Fruit fly (Drosophila melanogaster) S2 (cell line): ENCODE data around the gene Ts.

Experiments
- CG8478 ChIP-seq: fragments of >200 bp; optimal IDR thresholded peaks from 2 replicates; lab custom pipeline; 2018
- CTCF ChIP-seq, 2 experiments: fragments of >200 bp; optimal IDR thresholded peaks; 2 replicates each; lab custom pipeline; 2018

Ts gene

DNA sequence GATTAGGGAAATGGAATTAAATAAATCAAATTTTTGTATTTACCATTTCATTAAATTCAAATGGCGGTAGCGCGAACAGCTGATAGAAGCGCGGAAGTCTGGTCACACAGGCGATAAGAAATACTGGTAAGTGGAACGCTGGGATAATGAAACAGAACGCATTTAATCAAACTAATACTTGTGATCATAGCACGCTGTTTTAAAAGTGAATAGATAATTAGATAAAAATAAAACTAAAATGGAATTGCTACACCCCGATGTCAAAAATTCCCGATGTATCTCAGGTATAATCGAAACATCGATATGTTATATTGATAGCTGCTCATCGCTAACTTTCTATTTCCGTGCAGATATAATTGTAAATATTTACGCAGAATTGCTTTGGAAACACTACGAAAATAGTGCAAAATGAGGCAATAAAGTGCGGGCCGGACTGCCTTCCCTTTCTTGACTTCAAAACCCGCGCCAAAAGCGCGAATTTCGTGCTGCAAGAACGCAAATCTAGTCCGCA, 23.3 kb upstream of the Ts start, which contains the start of the genes okr and CG3558:
Gene okr (minus strand): TSS at position 96 of the 511 bp plus-strand sequence.
Gene CG3558 (plus strand): TSS at position 207 of the 511 bp plus-strand sequence.
- TF ChIP-seq CTCF (optimal IDR thresholded peaks at IDR 0.05; lab: Kevin White, UChicago) (peak in 1 of 2 experiments; percentile 2), CG8478 (lab: Kevin White, UChicago) (no peak)

DNA sequence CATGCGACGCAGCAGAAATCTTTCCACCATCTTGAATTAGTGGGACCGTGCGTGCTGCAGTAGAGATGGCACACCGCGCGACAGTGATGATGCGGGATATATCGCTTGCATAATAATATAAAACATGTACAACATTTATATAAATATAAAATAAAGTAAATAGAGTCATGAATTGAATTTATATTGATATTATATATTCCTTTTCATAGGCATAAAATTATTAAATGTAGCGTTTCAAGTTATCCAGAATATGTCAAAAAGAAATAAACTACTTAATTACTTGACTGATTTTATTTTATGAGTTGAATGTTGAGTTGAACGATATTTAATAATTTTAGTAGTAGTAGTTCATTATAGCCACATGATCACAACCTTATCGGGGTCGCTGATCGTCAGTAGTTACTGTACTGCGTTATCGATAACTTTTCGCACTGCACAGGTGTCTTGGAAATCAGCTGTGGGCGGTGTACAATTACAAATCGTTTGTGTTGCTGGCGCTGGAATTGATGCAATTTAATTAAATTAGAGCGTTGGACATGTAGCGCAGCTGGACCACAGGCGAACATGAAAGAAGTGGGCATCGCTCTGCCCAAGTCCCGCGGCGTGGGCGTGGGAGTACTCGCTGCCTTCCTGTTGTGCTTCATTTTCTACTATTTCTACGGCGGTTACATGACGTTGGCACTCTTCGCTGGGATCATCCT, 18.4 kb upstream of the Ts start, which contains the start of the genes Chd1 and Bem46:
Gene Chd1 (minus strand): TSS at position 43 of the 701 bp plus-strand sequence.
Gene Bem46 (plus strand): TSS at position 436 of the 701 bp plus-strand sequence.
- TF ChIP-seq CTCF (optimal IDR thresholded peaks at IDR 0.05; lab: Kevin White, UChicago) (peak in 1 of 2 experiments; percentile 17), CG8478 (lab: Kevin White, UChicago) (no peak)

DNA sequence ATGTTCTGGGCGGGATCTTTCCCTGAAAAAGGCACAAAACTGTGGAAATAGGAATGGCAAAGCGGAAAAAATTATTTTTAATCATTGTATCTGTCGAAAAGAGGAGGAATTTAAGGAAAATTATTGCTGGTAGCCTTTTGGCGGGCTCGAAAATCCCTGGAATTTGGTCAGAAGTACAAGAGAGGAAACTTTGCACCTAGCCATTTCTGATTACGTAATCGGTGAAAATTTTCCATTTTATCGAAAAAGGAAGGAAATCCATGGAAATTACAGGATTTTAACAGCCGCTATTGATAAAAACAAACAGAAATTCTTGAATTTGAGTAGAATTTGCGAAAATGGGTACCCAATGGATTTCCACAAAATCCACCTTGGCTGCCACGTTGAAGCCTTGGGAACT, 17.3 kb upstream of the Ts start:
- TF ChIP-seq CG8478 (lab: Kevin White, UChicago) (no peak), CTCF (optimal IDR thresholded peaks at IDR 0.05; lab: Kevin White, UChicago) (no peak)

DNA sequence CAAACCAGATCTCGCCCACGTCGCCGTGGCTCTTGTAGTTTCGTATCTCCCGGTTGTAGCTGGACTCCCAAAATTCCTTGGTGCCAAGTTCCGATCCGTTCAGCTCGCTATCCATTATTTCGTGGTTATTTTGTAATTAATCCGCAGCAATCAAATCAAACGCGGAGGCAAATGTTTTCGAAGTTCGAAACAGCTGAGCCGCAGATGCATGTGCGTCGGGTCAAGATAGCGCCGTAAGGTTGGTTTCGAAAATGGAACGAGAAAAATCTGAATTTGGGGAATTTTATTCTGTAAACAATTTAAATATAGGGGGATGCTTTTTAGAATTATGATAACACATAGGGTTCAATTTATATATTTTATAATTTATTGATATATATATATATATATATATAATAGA, 9.7 kb upstream of the Ts start, which contains the start of gene CG9643:
Gene CG9643 (minus strand): TSS at position 198 of the 400 bp plus-strand sequence.
- TF ChIP-seq CG8478 (lab: Kevin White, UChicago), result no peak
- TF ChIP-seq CTCF (optimal IDR thresholded peaks at IDR 0.05; lab: Kevin White, UChicago), result no peak

DNA sequence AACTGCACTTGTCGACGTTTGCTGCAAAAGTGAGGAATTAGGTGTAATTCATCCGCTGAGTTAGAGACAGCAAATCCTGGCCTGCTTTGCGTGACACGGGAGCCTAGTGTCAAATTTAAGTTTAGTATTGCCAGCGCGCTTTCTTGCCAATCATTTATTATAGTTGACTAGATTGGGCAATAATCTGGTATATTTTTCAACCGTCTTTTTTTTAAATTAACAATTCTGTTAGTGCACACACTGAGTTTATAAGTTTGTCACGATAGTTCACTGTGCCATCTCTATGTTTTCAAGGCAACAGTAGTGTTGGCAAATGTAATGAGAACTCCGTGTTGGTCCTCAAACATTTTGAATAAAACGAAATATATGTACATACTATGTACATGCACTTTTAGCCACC, 7.4 kb upstream of the Ts start, which contains the start of the genes CG9641 and CG3165:
Gene CG9641 (minus strand): TSS at position 34 of the 400 bp plus-strand sequence.
Gene CG3165 (plus strand): TSS at position 294 of the 400 bp plus-strand sequence.
- TF ChIP-seq CTCF (optimal IDR thresholded peaks at IDR 0.05; lab: Kevin White, UChicago) (no peak), CG8478 (lab: Kevin White, UChicago) (no peak)

DNA sequence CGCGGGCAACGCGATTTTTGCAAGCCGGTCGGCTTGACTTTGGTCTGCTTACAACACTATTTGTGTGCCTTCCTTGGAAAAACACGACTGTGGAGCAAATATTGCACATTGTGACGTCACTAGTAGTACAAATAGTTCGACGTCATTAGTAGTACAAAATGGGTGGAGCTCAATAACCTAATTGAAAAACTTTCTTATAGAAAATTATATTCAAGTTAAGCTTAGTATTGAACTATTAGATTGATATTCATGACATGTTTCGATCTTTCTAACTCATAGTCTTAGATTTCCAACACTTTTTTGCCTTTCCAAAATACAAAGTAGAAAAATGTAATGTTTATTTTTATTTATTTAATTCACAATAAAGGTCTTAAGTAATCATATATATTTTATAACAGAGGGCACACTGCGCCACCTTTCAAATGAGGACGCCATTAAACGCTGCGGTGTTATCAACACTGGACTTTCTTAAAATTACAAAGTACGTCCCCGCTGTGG, 3.0 kb upstream of the Ts start, which contains the start of the genes Rrp1 and gammaTub23C:
Gene Rrp1 (minus strand): TSS at position 70 of the 498 bp plus-strand sequence.
Gene gammaTub23C (plus strand): TSS at position 453 of the 498 bp plus-strand sequence.
- TF ChIP-seq CG8478 (lab: Kevin White, UChicago) (no peak), CTCF (optimal IDR thresholded peaks at IDR 0.05; lab: Kevin White, UChicago) (no peak)

DNA sequence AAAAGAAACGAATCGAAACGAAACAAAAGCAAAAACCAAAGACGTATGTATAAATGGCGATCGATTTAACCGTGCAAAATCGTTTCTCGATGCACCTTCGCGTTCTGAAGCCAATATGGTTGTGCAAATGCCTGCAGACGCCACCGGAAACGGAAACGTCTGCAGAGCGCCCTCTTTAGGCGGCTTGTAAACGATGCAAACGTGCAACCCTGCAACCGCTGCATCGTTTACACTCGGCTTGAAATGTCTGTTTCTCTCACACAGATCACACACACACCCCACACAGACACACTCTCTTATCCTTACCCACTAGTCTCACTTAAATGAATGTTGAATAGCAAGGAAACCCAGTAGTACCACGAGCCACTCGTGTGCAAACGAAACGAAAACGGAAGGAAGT, 2.5 kb downstream of the Ts start:
- TF ChIP-seq CG8478 (lab: Kevin White, UChicago), result no peak
- TF ChIP-seq CTCF (optimal IDR thresholded peaks at IDR 0.05; lab: Kevin White, UChicago), result peak; percentile 82 to 89

DNA sequence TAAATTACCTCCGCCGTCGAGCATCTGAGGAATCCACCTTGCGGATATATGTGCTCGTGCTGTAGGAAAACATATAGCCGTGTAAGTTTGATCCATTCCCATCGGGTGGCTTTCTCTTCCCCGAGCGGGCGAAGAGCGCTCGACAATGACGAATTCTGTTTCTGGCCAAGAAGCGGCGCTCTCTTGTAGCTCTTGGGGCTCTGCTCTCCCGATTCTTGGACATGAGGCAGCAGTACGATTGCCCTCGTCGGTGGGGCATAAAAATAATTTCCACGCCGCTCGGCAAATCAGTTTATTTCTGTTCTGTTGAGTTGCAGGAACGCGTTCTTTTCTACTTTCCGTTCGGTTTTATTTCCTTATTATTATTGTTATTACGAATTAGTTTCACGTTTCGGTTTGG, 10.6 kb downstream of the Ts start:
- no peak for TF ChIP-seq CG8478 (lab: Kevin White, UChicago)
- no peak for TF ChIP-seq CTCF (optimal IDR thresholded peaks at IDR 0.05; lab: Kevin White, UChicago)

DNA sequence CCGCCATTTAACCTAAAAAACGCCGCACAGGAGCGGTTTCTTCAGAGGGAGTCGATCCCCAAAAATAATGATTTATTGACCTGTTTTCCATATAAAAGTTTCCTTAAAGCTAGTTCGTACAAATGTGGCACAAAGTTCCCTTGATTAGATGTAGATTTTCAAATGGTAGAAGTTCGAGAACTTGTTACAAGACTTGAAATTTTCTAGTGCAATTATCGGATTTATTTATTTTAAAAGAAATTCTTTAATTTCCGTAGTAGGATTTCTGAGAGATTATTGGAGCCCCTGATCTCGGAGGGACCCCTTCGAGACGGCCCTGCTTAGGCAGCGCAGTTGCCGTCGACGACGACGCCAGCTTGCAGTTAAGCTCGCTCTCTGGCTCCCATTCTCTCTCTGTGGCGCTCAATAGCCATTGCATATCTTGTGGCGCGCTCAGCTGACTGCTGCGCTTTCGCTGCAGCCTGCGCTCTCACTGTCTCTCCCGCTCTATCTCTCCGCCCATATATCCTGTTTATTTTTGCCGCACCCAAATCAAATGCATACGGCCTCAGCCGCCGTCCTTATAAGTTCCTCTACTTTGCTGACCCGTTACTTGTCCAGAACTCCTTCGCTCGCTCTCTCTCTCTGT, 11.8 kb downstream of the Ts start:
- no peak for TF ChIP-seq CTCF (optimal IDR thresholded peaks at IDR 0.05; lab: Kevin White, UChicago)
- TF ChIP-seq CG8478 (lab: Kevin White, UChicago), result no peak

DNA sequence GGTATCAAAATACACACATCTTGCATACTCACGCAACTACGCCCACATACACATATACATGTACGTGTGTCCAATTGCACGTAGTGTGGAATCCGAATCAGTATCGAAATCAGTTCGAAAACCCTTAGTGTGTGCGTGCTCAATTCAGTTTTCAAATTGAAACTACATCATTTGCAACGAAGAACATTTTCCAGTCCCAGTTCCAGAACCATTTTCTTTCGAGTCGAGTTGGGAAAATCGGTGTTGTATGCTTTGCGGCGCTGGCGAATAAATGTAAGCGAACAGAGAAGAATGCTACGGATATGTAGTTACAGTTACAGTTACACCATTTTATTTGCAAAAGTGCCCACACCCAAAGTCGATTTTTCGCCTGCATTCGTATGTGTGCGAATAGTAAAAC, 12.4 kb downstream of the Ts start:
- TF ChIP-seq CTCF (optimal IDR thresholded peaks at IDR 0.05; lab: Kevin White, UChicago), result peak; percentile 30 to 51
- TF ChIP-seq CG8478 (lab: Kevin White, UChicago), result no peak

DNA sequence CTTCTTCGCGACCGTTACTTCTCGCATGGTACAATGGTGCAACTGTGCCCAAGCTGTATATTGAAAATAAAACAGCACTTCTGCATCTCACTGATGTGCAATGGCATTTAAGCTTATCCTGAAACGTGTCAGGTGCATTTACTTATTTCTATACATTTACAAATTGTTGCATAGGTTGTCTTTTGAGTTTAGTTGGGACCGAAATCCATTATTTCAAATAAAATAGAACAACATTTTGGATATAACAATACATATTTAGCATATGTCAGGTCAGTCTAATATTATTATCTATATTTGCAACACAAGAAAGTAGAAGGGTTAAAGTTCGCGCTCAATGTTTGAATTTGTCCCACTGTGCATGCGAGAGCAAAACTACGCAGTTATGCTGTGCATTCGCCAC, 13.1 kb downstream of the Ts start:
- TF ChIP-seq CG8478 (lab: Kevin White, UChicago) (no peak), CTCF (optimal IDR thresholded peaks at IDR 0.05; lab: Kevin White, UChicago) (no peak)

DNA sequence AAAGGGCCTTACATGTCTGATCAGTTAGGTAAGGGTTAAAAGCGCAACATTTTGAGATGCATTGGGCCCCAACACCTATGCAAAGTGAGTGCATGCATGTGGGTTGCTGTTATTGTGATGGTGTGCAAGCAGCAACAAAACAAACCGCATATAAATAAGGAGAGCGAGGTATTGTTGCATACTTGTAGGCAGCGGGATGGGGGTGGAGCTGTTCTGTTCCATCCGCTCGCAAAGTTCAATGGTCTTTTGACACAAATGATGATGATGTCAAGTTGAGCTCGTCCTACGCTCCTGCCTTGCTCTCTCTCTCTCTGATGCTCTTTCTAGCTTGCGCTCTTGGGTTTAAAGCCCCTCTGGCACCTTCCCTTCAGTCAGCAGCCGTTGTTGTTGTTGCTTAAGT, 13.8 kb downstream of the Ts start:
- TF ChIP-seq CG8478 (lab: Kevin White, UChicago) (no peak), CTCF (optimal IDR thresholded peaks at IDR 0.05; lab: Kevin White, UChicago) (no peak)

DNA sequence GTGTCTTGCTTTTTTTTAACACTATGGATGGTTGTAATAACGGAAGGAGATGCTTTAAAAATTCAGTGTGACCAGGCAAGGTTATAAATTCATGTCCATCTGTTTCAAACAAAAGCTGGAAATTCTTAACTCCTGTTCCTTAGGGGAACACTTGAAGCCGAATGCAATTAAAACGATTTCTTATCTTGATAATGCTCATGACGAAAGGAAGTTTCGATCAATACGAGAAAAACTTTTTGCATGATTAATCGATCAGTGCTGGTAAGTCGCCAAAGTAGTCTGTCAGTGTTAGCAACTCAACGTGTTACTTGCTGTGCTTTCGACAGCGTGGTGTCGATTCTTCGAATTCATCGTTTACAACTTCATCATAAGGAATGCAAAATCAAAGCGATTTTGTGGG, 15.0 kb downstream of the Ts start, which contains the start of gene Rbp9:
Gene Rbp9 (plus strand): TSS at position 291 of the 400 bp plus-strand sequence.
- no peak for TF ChIP-seq CG8478 (lab: Kevin White, UChicago)
- TF ChIP-seq CTCF (optimal IDR thresholded peaks at IDR 0.05; lab: Kevin White, UChicago), result no peak

DNA sequence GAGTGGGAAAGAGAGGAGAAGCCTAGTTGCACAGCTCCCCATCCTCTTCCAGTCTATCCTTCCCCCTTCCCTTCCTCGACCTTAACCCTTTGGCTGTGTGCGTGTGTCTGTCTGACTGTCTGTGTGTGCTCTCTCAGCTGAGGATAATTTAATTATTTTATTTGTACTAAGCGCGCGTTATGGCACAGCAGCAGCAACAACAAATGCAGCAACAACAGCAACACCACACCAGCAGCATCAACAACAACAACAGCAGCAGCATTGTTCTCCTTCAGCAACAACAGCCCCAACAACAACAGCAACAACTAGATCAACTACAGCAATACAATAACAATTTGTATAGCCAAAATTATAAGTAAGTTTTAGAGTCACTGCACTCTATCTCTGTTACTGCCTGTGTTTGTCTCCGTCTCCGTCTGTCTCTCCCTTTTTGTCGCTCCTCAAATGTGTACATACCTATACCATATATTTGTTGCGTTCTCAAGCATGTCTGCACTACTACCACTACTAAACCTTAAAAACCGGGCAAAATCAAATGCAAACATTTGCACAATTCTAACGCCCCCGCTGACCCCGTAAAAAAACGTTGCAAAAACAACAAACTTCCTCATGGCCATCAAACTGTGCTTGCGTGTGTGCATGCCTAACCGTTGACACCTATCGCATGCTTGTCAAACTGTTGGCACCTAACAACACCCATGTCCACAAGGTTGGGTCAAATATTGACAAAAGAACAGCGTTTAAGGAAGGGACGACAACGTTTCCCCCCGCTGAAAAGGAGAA, 23.8 kb downstream of the Ts start:
- TF ChIP-seq CG8478 (lab: Kevin White, UChicago) (no peak), CTCF (optimal IDR thresholded peaks at IDR 0.05; lab: Kevin White, UChicago) (peak; percentile 24 to 44)
